Fruit fly (Drosophila melanogaster) whole organism, embryonic: Measurements from ENCODE around the gene lok.

ENCODE experiments used
- Adf1 ChIP-seq: fragments of 200-800 bp; sonication (Bioruptor generic); IDR thresholded peaks from 2 replicates; pipeline ENCODE4 v1.3.6; 2022; ENCODE audit warnings: missing biosample characterization, missing genetic modification characterization
- CG12155 ChIP-seq: fragments of 200-800 bp; sonication (Bioruptor generic); optimal IDR thresholded peaks from 3 replicates; lab custom pipeline; 2016; ENCODE audit warnings: missing biosample characterization, missing genetic modification characterization
- CG13624 ChIP-seq: fragments of 200-800 bp; sonication (Bioruptor generic); optimal IDR thresholded peaks from 2 replicates; lab custom pipeline; 2016; ENCODE audit warnings: missing biosample characterization, missing genetic modification characterization
- CG16779 ChIP-seq: fragments of 200-800 bp; sonication (Bioruptor generic); IDR thresholded peaks from 2 replicates; pipeline ENCODE4 v1.3.6; 2022; ENCODE audit warnings: missing biosample characterization, missing genetic modification characterization
- CG17612 ChIP-seq: fragments of 200-800 bp; sonication (Bioruptor generic); IDR thresholded peaks from 2 replicates; pipeline ENCODE4 v1.3.6; 2022; ENCODE audit warnings: missing biosample characterization, missing genetic modification characterization
- CG18599 ChIP-seq: fragments of 200-800 bp; sonication (Bioruptor generic); optimal IDR thresholded peaks from 3 replicates; lab custom pipeline; 2017; ENCODE audit warnings: missing biosample characterization, missing genetic modification characterization, mild to moderate bottlenecking, moderate library complexity, missing genetic modification reagents
- CG34376 ChIP-seq: fragments of 200-800 bp; sonication (Bioruptor generic); optimal IDR thresholded peaks from 2 replicates; lab custom pipeline; 2018; ENCODE audit warnings: missing biosample characterization, mild to moderate bottlenecking, missing genetic modification characterization
- CG34422 ChIP-seq: fragments of 200-800 bp; sonication (Bioruptor generic); IDR thresholded peaks from 3 replicates; pipeline ENCODE4 v1.3.6; 2022; ENCODE audit warnings: missing biosample characterization, missing genetic modification characterization
- CG4854 ChIP-seq: fragments of 200-800 bp; sonication (Bioruptor generic); optimal IDR thresholded peaks from 2 replicates; lab custom pipeline; 2016; ENCODE audit warnings: missing biosample characterization, missing genetic modification characterization, inconsistent platforms
- CG5180 ChIP-seq: fragments of 200-800 bp; sonication (Bioruptor generic); optimal IDR thresholded peaks from 3 replicates; lab custom pipeline; 2017; ENCODE audit warnings: missing biosample characterization, missing genetic modification characterization, mild to moderate bottlenecking, moderate library complexity, missing genetic modification reagents
- CG6683 ChIP-seq: fragments of 200-800 bp; sonication (Bioruptor generic); optimal IDR thresholded peaks from 2 replicates; lab custom pipeline; 2017; ENCODE audit warnings: missing biosample characterization, mild to moderate bottlenecking, missing genetic modification characterization, missing genetic modification reagents
- CG6813 ChIP-seq: fragments of 200-800 bp; sonication (Bioruptor generic); optimal IDR thresholded peaks from 2 replicates; lab custom pipeline; 2017; ENCODE audit warnings: missing biosample characterization, missing genetic modification characterization, mild to moderate bottlenecking, moderate library complexity, missing genetic modification reagents
- D19B ChIP-seq: fragments of 200-800 bp; sonication (Bioruptor generic); optimal IDR thresholded peaks from 2 replicates; lab custom pipeline; 2017; ENCODE audit warnings: missing biosample characterization, mild to moderate bottlenecking, missing genetic modification characterization
- GATAe ChIP-seq: fragments of 200-800 bp; sonication (Bioruptor generic); conservative IDR thresholded peaks from 2 replicates; pipeline ENCODE4 v1.3.6; 2022; ENCODE audit warnings: missing biosample characterization, missing genetic modification characterization
- HLH54F ChIP-seq: fragments of 200-800 bp; sonication (Bioruptor generic); optimal IDR thresholded peaks from 3 replicates; lab custom pipeline; 2016; ENCODE audit warnings: missing biosample characterization, missing genetic modification characterization
- Hr39 ChIP-seq: fragments of >200 bp; optimal IDR thresholded peaks from 2 replicates; lab custom pipeline; 2017
- Med ChIP-seq: fragments of 200-800 bp; sonication (Bioruptor generic); peaks from one replicate; lab custom pipeline; 2016; ENCODE audit warnings: missing biosample characterization, missing genetic modification characterization, mild to moderate bottlenecking, inconsistent platforms, moderate library complexity
- NC2α ChIP-seq: fragments of 200-800 bp; sonication (Bioruptor generic); optimal IDR thresholded peaks from 2 replicates; lab custom pipeline; 2016; ENCODE audit warnings: missing biosample characterization, missing genetic modification characterization
- NfI ChIP-seq: fragments of 200-800 bp; sonication (Bioruptor generic); optimal IDR thresholded peaks from 3 replicates; lab custom pipeline; 2018; ENCODE audit warnings: missing biosample characterization, mild to moderate bottlenecking, missing genetic modification characterization, moderate library complexity
- Oaz ChIP-seq: fragments of 200-800 bp; sonication (Bioruptor generic); IDR thresholded peaks from 2 replicates; pipeline ENCODE4 v1.3.6; 2022; ENCODE audit warnings: missing biosample characterization, missing genetic modification characterization
- Sox100B ChIP-seq: fragments of 200-800 bp; sonication (Bioruptor generic); optimal IDR thresholded peaks from 3 replicates; lab custom pipeline; 2018; ENCODE audit warnings: missing biosample characterization, mild to moderate bottlenecking, missing genetic modification characterization
- YL-1 ChIP-seq: fragments of 200-800 bp; sonication (Bioruptor generic); optimal IDR thresholded peaks from 3 replicates; lab custom pipeline; 2017; ENCODE audit warnings: missing biosample characterization, mild to moderate bottlenecking, missing genetic modification characterization
- amos ChIP-seq: fragments of 200-800 bp; sonication (Bioruptor generic); IDR thresholded peaks from 2 replicates; pipeline ENCODE4 v1.3.6; 2022; ENCODE audit warnings: missing biosample characterization, missing genetic modification characterization; ENCODE audit not compliant: partially characterized antibody
- bigmax ChIP-seq: fragments of 200-800 bp; sonication (Bioruptor generic); optimal IDR thresholded peaks from 2 replicates; lab custom pipeline; 2018; ENCODE audit warnings: missing biosample characterization, mild to moderate bottlenecking, missing genetic modification characterization
- br ChIP-seq: fragments of >200 bp; optimal IDR thresholded peaks from 2 replicates; lab custom pipeline; 2017
- chinmo ChIP-seq: fragments of 200-800 bp; sonication (Bioruptor generic); IDR thresholded peaks from 4 replicates; pipeline ENCODE4 v1.3.6; 2022; ENCODE audit warnings: missing biosample characterization, missing genetic modification characterization; ENCODE audit not compliant: partially characterized antibody
- chm ChIP-seq: fragments of 200-800 bp; sonication (Bioruptor generic); IDR thresholded peaks from 2 replicates; pipeline ENCODE4 v1.3.6; 2022; ENCODE audit warnings: missing biosample characterization, missing genetic modification characterization
- ci ChIP-seq: fragments of 200-800 bp; sonication (Bioruptor generic); IDR thresholded peaks from 3 replicates; pipeline ENCODE4 v1.3.6; 2022; ENCODE audit warnings: missing biosample characterization, missing genetic modification characterization
- dmrt11E ChIP-seq: fragments of 200-800 bp; sonication (Bioruptor generic); optimal IDR thresholded peaks from 3 replicates; lab custom pipeline; 2018; ENCODE audit warnings: missing biosample characterization, mild to moderate bottlenecking, missing genetic modification characterization, moderate library complexity
- gro ChIP-seq: fragments of 200-800 bp; sonication (Bioruptor generic); optimal IDR thresholded peaks from 2 replicates; lab custom pipeline; 2016; ENCODE audit warnings: missing biosample characterization, missing genetic modification characterization
- jing ChIP-seq: fragments of 200-800 bp; sonication (Bioruptor generic); optimal IDR thresholded peaks from 2 replicates; lab custom pipeline; 2018; ENCODE audit warnings: missing biosample characterization, mild to moderate bottlenecking, missing genetic modification characterization
- lbe ChIP-seq: fragments of 200-800 bp; sonication (Bioruptor generic); optimal IDR thresholded peaks from 2 replicates; lab custom pipeline; 2016; ENCODE audit warnings: missing biosample characterization, mild to moderate bottlenecking, missing genetic modification characterization
- mld ChIP-seq: fragments of 200-800 bp; sonication (Bioruptor generic); IDR thresholded peaks from 3 replicates; pipeline ENCODE4 v1.3.6; 2022; ENCODE audit warnings: missing biosample characterization, missing genetic modification characterization; ENCODE audit not compliant: partially characterized antibody
- pan ChIP-seq, 4 experiments: fragments of >200 bp in 3 of 4; fragments of 200-800 bp in 1 of 4; sonication (Bioruptor generic) in 1 of 4; optimal IDR thresholded peaks in 3 of 4; IDR thresholded peaks in 1 of 4; 2 replicates each; pipeline versions ENCODE4 v1.3.6 to Lab custom; 2017 to 2022; ENCODE audit warnings: missing biosample characterization in 2 of 4, missing genetic modification characterization in 2 of 4, mixed read lengths in 1 of 4
- phol ChIP-seq: fragments of 200-800 bp; sonication (Bioruptor generic); optimal IDR thresholded peaks from 3 replicates; lab custom pipeline; 2018; ENCODE audit warnings: missing biosample characterization, mild to moderate bottlenecking, missing genetic modification characterization, moderate library complexity
- psq ChIP-seq: fragments of 200-800 bp; sonication (Bioruptor generic); optimal IDR thresholded peaks from 2 replicates; lab custom pipeline; 2017; ENCODE audit warnings: missing biosample characterization, missing genetic modification characterization
- repo ChIP-seq: fragments of 200-800 bp; sonication (Bioruptor generic); optimal IDR thresholded peaks from 2 replicates; lab custom pipeline; 2016; ENCODE audit warnings: missing biosample characterization, missing genetic modification characterization
- sens ChIP-seq: fragments of 200-800 bp; sonication (Bioruptor generic); peaks from one replicate; lab custom pipeline; 2016; ENCODE audit warnings: missing biosample characterization, missing genetic modification characterization
- sug ChIP-seq: fragments of 200-800 bp; optimal IDR thresholded peaks from 2 replicates; lab custom pipeline; 2019; ENCODE audit warnings: missing biosample characterization, mild to moderate bottlenecking, missing genetic modification characterization, moderate library complexity
- tll ChIP-seq, 2 experiments: fragments of 200-800 bp in 1 of 2; fragments of >200 bp in 1 of 2; sonication (Bioruptor generic) in 1 of 2; optimal IDR thresholded peaks; 2 replicates each; lab custom pipeline; 2017 to 2019; ENCODE audit warnings: missing biosample characterization in 2 of 2, missing genetic modification characterization in 2 of 2, mild to moderate bottlenecking in 1 of 2, moderate library complexity in 1 of 2
- vnd ChIP-seq: fragments of 200-800 bp; sonication (Bioruptor generic); IDR thresholded peaks from 3 replicates; pipeline ENCODE4 v1.3.6; 2022; ENCODE audit warnings: missing biosample characterization, missing genetic modification characterization; ENCODE audit not compliant: partially characterized antibody
- wek ChIP-seq: fragments of 200-800 bp; sonication (Bioruptor generic); optimal IDR thresholded peaks from 3 replicates; lab custom pipeline; 2018; ENCODE audit warnings: missing biosample characterization, mild to moderate bottlenecking, missing genetic modification characterization, moderate library complexity

lok gene

DNA sequence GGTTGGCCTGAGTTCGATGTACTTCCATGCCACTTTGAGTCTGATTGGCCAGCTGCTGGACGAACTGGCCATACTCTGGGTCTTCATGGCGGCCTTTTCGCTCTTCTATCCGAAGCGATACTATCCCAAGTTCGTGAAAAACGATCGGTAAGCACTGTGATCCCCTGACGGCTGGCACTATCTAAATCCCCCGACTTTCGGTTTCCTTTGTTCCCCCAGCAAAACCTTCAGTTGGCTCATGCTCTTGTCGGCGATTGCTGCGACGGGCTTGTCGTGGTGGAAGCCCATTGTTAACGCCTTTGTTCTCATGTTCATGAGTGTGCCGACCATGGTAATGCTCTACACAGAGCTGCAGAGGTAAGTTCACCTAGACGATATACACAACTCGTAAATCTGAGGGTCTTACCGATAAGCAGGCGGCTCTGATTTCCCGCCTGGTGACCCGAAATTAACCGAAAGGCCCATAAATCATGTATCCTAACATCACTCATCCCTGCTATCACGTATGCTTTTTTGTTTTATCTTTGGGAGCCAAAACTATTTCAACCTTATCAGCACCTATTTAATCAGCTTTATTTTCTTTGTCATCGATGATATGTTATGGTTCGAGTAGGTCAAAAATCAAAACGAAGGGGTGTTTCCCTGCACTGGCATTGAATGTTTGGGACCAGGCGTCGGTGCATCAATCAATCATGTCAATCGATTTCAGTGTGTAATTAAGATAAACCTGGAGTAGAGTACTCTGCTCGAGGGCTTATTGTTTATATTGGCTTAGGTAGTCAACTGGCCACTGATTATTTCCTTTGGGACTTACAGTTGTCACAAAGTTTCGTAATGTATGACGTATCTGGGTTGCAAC lies 8.2 kb downstream of the lok start (continued):
- TF ChIP-seq dmrt11E (peak; percentile 6), CG34376 (GFP tag; lab: Kevin White, UChicago) (peak; percentile 70), chinmo (GFP tag; lab: Robert Waterston, UW) (0 out of 4 replicates have a peak, but pooled peaks have one; percentile 39), Hr39 (lab: Kevin White, UChicago) (no peak), Oaz (no peak), CG16779 (GFP tag; lab: Robert Waterston, UW) (no peak), YL-1 (GFP tag; lab: Kevin White, UChicago) (no peak), sug (tag; lab: Kevin White, UChicago) (peak; percentile 36), jing (GFP tag; lab: Kevin White, UChicago) (no peak), pan (optimal IDR thresholded peaks at IDR 0.05; lab: Kevin White, UChicago) (no peak), pan (GFP tag; optimal IDR thresholded peaks at IDR 0.05 in 1 of 2, IDR thresholded peaks at IDR 0.05 in 1 of 2) (peak in 1 of 2 experiments; percentile 33), gro (GFP tag; lab: Kevin White, UChicago) (no peak), CG18599 (GFP tag; lab: Kevin White, UChicago) (peak; percentile 19), CG12155 (GFP tag; lab: Kevin White, UChicago) (no peak), CG6683 (no peak), bigmax (GFP tag; lab: Kevin White, UChicago) (no peak), NfI (GFP tag; lab: Kevin White, UChicago) (no peak), sens (GFP tag; lab: Kevin White, UChicago) (peak; percentile 75), Sox100B (GFP tag; lab: Kevin White, UChicago) (peak; percentile 7), lbe (GFP tag; lab: Kevin White, UChicago) (no peak), HLH54F (GFP tag; lab: Kevin White, UChicago) (no peak), Adf1 (GFP tag; lab: Robert Waterston, UW) (no peak), vnd (GFP tag; lab: Robert Waterston, UW) (peak; percentile 47; the same call in 1 of the 3 replicates), CG34422 (GFP tag; lab: Robert Waterston, UW) (no peak), repo (no peak), phol (tag; lab: Kevin White, UChicago) (no peak), GATAe (0 out of 2 replicates have a peak, but pooled peaks have one; percentile 19), amos (GFP tag; lab: Robert Waterston, UW) (no peak), CG6813 (no peak), NC2α (GFP tag; lab: Kevin White, UChicago) (no peak), ci (0 out of 3 replicates have a peak, but pooled peaks have one; percentile 35), br (lab: Kevin White, UChicago) (no peak), psq (GFP tag; lab: Kevin White, UChicago) (no peak), Med (GFP tag; lab: Kevin White, UChicago) (peak; percentile 5), CG5180 (GFP tag; lab: Kevin White, UChicago) (peak; percentile 36), mld (GFP tag; lab: Robert Waterston, UW) (no peak), chm (no peak), tll (GFP tag; optimal IDR thresholded peaks at IDR 0.05; lab: Kevin White, UChicago) (peak in 1 of 2 experiments; percentile 46)
- TF ChIP-seq, all 482 proteins: peak for 38

DNA sequence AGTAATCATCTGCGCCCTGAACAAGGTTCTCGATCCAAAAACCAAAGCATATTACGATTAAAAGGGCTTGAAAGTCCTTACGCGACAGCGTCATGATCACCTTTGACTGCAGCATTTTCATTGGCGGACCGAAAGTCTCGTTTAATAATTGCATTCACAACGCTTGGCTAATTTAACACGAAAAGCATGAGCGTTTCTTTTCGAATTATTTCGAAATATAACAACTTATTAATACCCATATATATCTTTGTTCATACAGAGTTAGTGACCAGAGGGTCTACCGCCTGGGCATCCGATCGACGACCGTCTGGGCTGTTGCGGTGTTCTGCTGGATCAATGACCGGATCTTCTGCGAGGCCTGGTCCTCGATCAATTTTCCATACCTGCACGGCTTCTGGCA lies 10.9 kb downstream of the lok start, which contains the start of gene CG10730:
TSS of gene CG10730 (minus strand) at position 101 of the 400 bp plus-strand sequence.
- TF ChIP-seq wek (GFP tag; lab: Kevin White, UChicago) (no peak), CG4854 (GFP tag; lab: Kevin White, UChicago) (no peak), CG17612 (no peak), D19B (no peak), CG13624 (GFP tag; lab: Kevin White, UChicago) (no peak), Med (GFP tag; lab: Kevin White, UChicago) (peak; percentile 18)
